Worm (Caenorhabditis elegans) whole organism, early embryonic: ENCODE data around the gene nud-1.

ENCODE experiments used
- B0310.2 ChIP-seq: sonication (generic microtip); optimal IDR thresholded peaks from 2 replicates; lab custom pipeline; 2016; ENCODE audit warnings: mild to moderate bottlenecking, missing genetic modification characterization, missing compliant biosample characterization
- F13C5.2 ChIP-seq: sonication (generic microtip); optimal IDR thresholded peaks from 2 replicates; lab custom pipeline; 2017; ENCODE audit warnings: mild to moderate bottlenecking, missing genetic modification characterization, inconsistent platforms, missing compliant biosample characterization
- aly-1 ChIP-seq: sonication (generic microtip); optimal IDR thresholded peaks from 2 replicates; lab custom pipeline; 2016; ENCODE audit warnings: missing genetic modification characterization, missing compliant biosample characterization
- ama-1 ChIP-seq: fragments of 150-350 bp; optimal IDR thresholded peaks from 2 replicates; lab custom pipeline; 2014
- ceh-13 ChIP-seq: fragments of 200-800 bp; sonication (Bioruptor generic); optimal IDR thresholded peaks from 2 replicates; lab custom pipeline; 2018; ENCODE audit warnings: mild to moderate bottlenecking, missing genetic modification characterization, missing compliant biosample characterization
- ceh-36 ChIP-seq: sonication (generic microtip); optimal IDR thresholded peaks from 2 replicates; lab custom pipeline; 2016; ENCODE audit warnings: missing genetic modification characterization, inconsistent platforms, missing compliant biosample characterization
- ets-7 ChIP-seq: sonication (generic microtip); optimal IDR thresholded peaks from 2 replicates; lab custom pipeline; 2016; ENCODE audit warnings: missing genotype, missing genetic modification characterization, missing compliant biosample characterization
- flt-1 ChIP-seq: fragments of 200-800 bp; sonication (Bioruptor generic); IDR thresholded peaks from 2 replicates; pipeline ENCODE4 v1.3.6; 2022; ENCODE audit warnings: missing genetic modification characterization, missing compliant biosample characterization
- hmbx-1 ChIP-seq: sonication (generic microtip); optimal IDR thresholded peaks from 2 replicates; lab custom pipeline; 2016; ENCODE audit warnings: mild to moderate bottlenecking, missing genetic modification characterization, missing compliant biosample characterization
- hmg-4 ChIP-seq: fragments of 200-800 bp; sonication (Bioruptor generic); optimal IDR thresholded peaks from 2 replicates; lab custom pipeline; 2018; ENCODE audit warnings: mild to moderate bottlenecking, missing genetic modification characterization, missing compliant biosample characterization
- hnd-1 ChIP-seq: sonication (generic microtip); optimal IDR thresholded peaks from 2 replicates; lab custom pipeline; 2016; ENCODE audit warnings: missing genetic modification characterization, missing compliant biosample characterization
- pes-1 ChIP-seq: fragments of 200-800 bp; sonication (Bioruptor generic); IDR thresholded peaks from 2 replicates; pipeline ENCODE4 v1.3.6; 2022; ENCODE audit warnings: missing genetic modification reagents, missing genetic modification characterization, missing compliant biosample characterization
- scrt-1 ChIP-seq: fragments of 200-800 bp; sonication (Bioruptor generic); IDR thresholded peaks from 2 replicates; pipeline ENCODE4 v1.3.6; 2022; ENCODE audit warnings: missing genetic modification characterization, missing compliant biosample characterization
- sea-1 ChIP-seq: fragments of 200-800 bp; sonication (Bioruptor generic); conservative IDR thresholded peaks from 2 replicates; pipeline ENCODE4 v1.3.6; 2022; ENCODE audit warnings: missing genetic modification characterization, missing compliant biosample characterization
- tbx-11 ChIP-seq: fragments of 200-800 bp; sonication (Bioruptor generic); IDR thresholded peaks from 2 replicates; pipeline ENCODE4 v1.3.6; 2022; ENCODE audit warnings: missing genetic modification characterization, missing compliant biosample characterization
- tbx-37 ChIP-seq: fragments of 200-800 bp; sonication (Bioruptor generic); conservative IDR thresholded peaks from 2 replicates; pipeline ENCODE4 v1.3.6; 2022; ENCODE audit warnings: missing genetic modification reagents, missing genetic modification characterization, missing compliant biosample characterization
- tra-4 ChIP-seq: sonication (generic microtip); optimal IDR thresholded peaks from 2 replicates; lab custom pipeline; 2017; ENCODE audit warnings: missing genetic modification characterization, missing compliant biosample characterization

The nud-1 gene

ce11 chrIII:13307107-13307506 is 34.2 kb upstream of the nud-1 start, which contains the start of the genes klp-19 and slc-36.1:
Gene klp-19, minus strand, starts transcription at chrIII:13307259.
Gene slc-36.1, plus strand, starts transcription at chrIII:13307502.
- TF ChIP-seq scrt-1 (GFP tag; lab: Robert Waterston, UW) (no peak), F13C5.2 (peak; percentile 19), ama-1 (lab: Kevin White, UChicago) (no peak), ceh-13 (GFP tag; lab: Kevin White, UChicago) (no peak), tbx-11 (GFP tag; lab: Robert Waterston, UW) (no peak), ets-7 (no peak), hnd-1 (no peak), hmg-4 (no peak)

- TF ChIP-seq F13C5.2 (no peak), scrt-1 (GFP tag; lab: Robert Waterston, UW) (no peak), ceh-36 (tag; lab: Kevin White, UChicago) (no peak), ets-7 (no peak), hnd-1 (no peak)
Measured at ce11 chrIII:13310552-13310951, 30.8 kb upstream of the nud-1 start.

- no peak for TF ChIP-seq ceh-13 (GFP tag; lab: Kevin White, UChicago)
- no peak for TF ChIP-seq scrt-1 (GFP tag; lab: Robert Waterston, UW)
- TF ChIP-seq tra-4 (tag; lab: Kevin White, UChicago) = no peak
- TF ChIP-seq tbx-11 (GFP tag; lab: Robert Waterston, UW) = no peak
- TF ChIP-seq flt-1 (GFP tag; lab: Robert Waterston, UW) = no peak
- TF ChIP-seq aly-1 (tag; lab: Kevin White, UChicago) = no peak
- no peak for TF ChIP-seq ets-7
- no peak for TF ChIP-seq hmg-4
- TF ChIP-seq ama-1 (lab: Kevin White, UChicago) = no peak
- TF ChIP-seq tbx-37 (GFP tag; lab: Robert Waterston, UW) = no peak
- no peak for TF ChIP-seq sea-1 (GFP tag; lab: Robert Waterston, UW)
- TF ChIP-seq B0310.2 = no peak
- TF ChIP-seq hmbx-1 (tag; lab: Kevin White, UChicago) = no peak
- no peak for TF ChIP-seq pes-1 (GFP tag; lab: Robert Waterston, UW)
- no peak for TF ChIP-seq F13C5.2
- no peak for TF ChIP-seq hnd-1
Measured at ce11 chrIII:13313788-13314187, 27.5 kb upstream of the nud-1 start, which contains the start of gene Y43F4B.10. Gene Y43F4B.10, plus strand, starts transcription at chrIII:13314068.

DNA sequence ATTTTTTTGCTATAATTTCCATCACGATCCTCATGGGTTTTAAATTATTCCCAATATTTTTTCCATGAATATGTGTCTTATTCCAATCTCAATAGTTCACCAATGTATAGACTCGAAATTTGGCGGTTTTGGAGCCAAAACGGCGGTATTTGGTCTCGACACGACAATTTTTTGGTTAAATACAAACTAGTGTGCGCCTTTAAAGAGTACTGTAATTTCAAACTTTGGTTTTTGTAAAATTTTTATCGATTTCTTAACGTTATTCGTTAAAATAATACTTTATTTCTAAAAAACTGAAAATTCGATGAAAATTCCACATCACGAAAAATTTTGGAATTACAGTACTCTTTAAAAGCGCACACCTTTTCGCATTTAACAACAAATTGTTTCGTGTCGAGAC is 26.7 kb upstream of the nud-1 start:
- TF ChIP-seq ets-7 = no peak
- TF ChIP-seq hmg-4 = no peak
- no peak for TF ChIP-seq scrt-1 (GFP tag; lab: Robert Waterston, UW)

DNA sequence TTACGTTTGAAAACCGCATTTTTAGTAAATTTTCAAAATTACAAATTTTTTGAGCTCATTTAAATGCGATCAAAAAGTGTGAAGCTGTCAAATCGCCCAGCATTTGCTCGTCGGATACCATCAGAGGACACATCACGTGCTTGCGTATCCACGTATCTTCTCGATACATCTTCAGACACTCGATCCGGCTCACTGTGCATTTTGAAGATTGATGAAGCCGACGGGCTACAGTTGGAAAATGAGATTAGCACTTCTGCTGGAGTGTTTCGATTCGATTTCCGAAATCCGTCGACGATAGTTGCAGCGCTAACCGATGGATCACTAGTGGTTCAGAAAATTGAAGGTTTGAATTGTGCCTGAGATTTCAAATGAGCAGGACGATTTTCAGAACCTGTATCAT is 26.3 kb upstream of the nud-1 start, which contains the start of gene dph-7:
Gene dph-7, plus strand, starts transcription at position 53 of the 400 bp plus-strand sequence.
- TF ChIP-seq ama-1 (lab: Kevin White, UChicago) (no peak), ceh-36 (tag; lab: Kevin White, UChicago) (no peak), tbx-11 (GFP tag; lab: Robert Waterston, UW) (no peak), tbx-37 (GFP tag; lab: Robert Waterston, UW) (no peak), F13C5.2 (no peak), ceh-13 (GFP tag; lab: Kevin White, UChicago) (no peak), ets-7 (no peak), hmg-4 (no peak), hmbx-1 (tag; lab: Kevin White, UChicago) (no peak), hnd-1 (no peak), pes-1 (GFP tag; lab: Robert Waterston, UW) (no peak), sea-1 (GFP tag; lab: Robert Waterston, UW) (no peak), scrt-1 (GFP tag; lab: Robert Waterston, UW) (no peak), flt-1 (GFP tag; lab: Robert Waterston, UW) (no peak), B0310.2 (no peak), aly-1 (tag; lab: Kevin White, UChicago) (no peak)

DNA sequence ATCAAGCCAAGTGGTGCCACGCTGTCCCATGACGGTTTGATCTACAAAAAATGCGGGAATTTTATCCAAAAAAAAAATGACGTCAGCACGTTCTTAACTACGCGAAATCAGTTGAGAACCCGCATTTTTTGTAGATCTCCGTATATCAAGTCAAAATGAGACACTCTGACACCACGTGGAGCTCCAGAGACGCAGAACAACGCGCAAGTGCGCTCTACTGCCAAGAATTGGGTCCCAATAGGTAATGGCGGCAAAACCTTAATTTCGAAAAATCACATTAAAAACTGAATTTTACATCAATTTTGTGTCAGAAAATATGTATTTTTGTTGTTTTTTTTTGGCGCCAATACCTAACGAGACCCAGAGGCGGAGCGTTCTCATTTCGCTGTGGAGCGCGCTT is 24.4 kb upstream of the nud-1 start:
- TF ChIP-seq pes-1 (GFP tag; lab: Robert Waterston, UW) = no peak
- no peak for TF ChIP-seq tbx-37 (GFP tag; lab: Robert Waterston, UW)
- TF ChIP-seq hmg-4 = no peak
- no peak for TF ChIP-seq hmbx-1 (tag; lab: Kevin White, UChicago)
- TF ChIP-seq hnd-1 = no peak
- TF ChIP-seq scrt-1 (GFP tag; lab: Robert Waterston, UW) = no peak
- no peak for TF ChIP-seq ama-1 (lab: Kevin White, UChicago)
- no peak for TF ChIP-seq sea-1 (GFP tag; lab: Robert Waterston, UW)
- TF ChIP-seq ceh-13 (GFP tag; lab: Kevin White, UChicago) = no peak
- no peak for TF ChIP-seq flt-1 (GFP tag; lab: Robert Waterston, UW)
- TF ChIP-seq ets-7 = no peak
- no peak for TF ChIP-seq F13C5.2
- TF ChIP-seq tbx-11 (GFP tag; lab: Robert Waterston, UW) = no peak
- no peak for TF ChIP-seq ceh-36 (tag; lab: Kevin White, UChicago)
- TF ChIP-seq aly-1 (tag; lab: Kevin White, UChicago) = no peak
- no peak for TF ChIP-seq tra-4 (tag; lab: Kevin White, UChicago)
- no peak for TF ChIP-seq B0310.2

DNA sequence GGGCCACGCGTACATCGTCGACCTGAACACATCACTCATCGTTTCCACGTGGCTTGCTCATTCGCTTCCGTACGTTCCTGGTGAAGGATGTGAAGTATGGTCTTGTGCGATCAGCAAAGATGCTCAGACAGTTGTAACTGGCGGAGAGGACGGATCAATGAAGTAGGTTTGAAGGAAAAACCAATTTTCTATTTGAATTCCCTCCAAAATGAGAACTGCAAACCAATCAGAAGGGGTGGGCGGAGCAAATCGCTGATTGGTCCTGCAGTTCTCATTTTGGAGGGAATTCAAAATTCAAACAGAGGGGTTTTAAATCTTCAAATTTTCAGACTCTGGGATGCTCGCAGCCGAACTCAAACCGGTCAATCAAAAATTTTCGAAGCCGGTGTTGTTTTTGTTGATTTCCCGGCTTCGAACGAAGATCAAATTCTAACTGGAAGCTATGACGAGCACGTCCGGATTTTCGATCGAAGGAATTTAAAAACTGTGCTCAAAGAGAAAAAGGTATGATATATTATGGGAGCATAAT is 23.9 kb upstream of the nud-1 start:
- no peak for TF ChIP-seq hmg-4
- no peak for TF ChIP-seq ets-7
- no peak for TF ChIP-seq B0310.2
- no peak for TF ChIP-seq ceh-13 (GFP tag; lab: Kevin White, UChicago)
- no peak for TF ChIP-seq ama-1 (lab: Kevin White, UChicago)
- TF ChIP-seq aly-1 (tag; lab: Kevin White, UChicago) = no peak
- no peak for TF ChIP-seq hmbx-1 (tag; lab: Kevin White, UChicago)
- no peak for TF ChIP-seq pes-1 (GFP tag; lab: Robert Waterston, UW)
- no peak for TF ChIP-seq scrt-1 (GFP tag; lab: Robert Waterston, UW)
- TF ChIP-seq ceh-36 (tag; lab: Kevin White, UChicago) = no peak

DNA sequence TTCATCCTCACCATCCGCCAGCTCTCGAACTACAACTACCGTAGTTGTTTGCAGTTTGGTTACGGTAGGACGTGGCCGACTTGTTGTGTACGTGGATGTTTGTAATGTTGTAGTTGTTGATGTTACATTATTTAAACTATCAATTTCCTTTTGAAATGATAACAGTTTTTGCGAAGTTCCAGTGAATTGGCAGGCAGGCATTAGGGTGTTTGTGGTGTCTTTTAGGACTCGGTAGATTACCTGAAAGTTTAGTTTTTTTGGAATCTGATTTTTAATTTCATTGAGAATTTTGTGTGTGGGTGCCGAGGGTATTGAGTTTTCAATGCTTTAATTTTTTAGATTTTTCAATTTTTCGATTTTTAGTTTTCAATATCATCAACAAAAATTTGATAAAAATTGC is 18.7 kb upstream of the nud-1 start, which contains the start of gene F53A2.11:
Gene F53A2.11, minus strand, starts transcription at position 101 of the 400 bp plus-strand sequence.
- no peak for TF ChIP-seq ets-7
- no peak for TF ChIP-seq scrt-1 (GFP tag; lab: Robert Waterston, UW)
